Fruit fly (Drosophila melanogaster): ENCODE measurements around the gene Tsp39D.
A peak's percentile ranks its signal among the peaks of the same experiment; 100 is the strongest.

Gene Tsp39D

dm6 chr2L:21313909-21314400 lies 30.5 kb upstream of the Tsp39D start, which contains the start of gene CG46314 (continued):
- no peak for TF ChIP-seq CG9139 (GFP tag; optimal IDR thresholded peaks at IDR 0.05)
- TF ChIP-seq achi (GFP tag; optimal IDR thresholded peaks at IDR 0.05), result peak; percentile 51
- TF ChIP-seq acj6 (GFP tag; optimal IDR thresholded peaks at IDR 0.05), result peak; percentile 50
- peak; percentile 40 for TF ChIP-seq Hr4 (GFP tag; optimal IDR thresholded peaks at IDR 0.05)

DNA sequence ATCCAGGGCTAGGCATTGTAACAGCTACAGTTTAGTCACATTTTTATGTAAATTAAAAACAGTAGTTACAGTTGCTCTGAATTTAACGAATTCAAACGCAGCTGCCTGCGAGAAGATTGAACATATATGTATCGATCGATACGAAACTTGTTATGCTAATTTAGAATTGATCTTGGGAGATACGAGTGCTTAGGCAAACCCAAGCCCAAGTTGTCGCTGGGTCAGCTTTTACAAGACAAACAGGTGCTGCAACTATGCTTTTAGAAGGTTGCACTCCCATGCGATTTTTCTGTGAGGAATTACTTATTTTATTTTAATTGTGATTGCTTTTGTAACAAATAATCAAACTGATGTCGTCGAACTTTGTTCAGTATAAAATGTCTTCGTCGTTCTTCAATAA lies 27.7 kb upstream of the Tsp39D start:
- no peak for TF ChIP-seq acj6 (GFP tag; optimal IDR thresholded peaks at IDR 0.05)
- TF ChIP-seq CG6808 (GFP tag; optimal IDR thresholded peaks at IDR 0.05), result no peak
- no peak for TF ChIP-seq eg (GFP tag; IDR thresholded peaks at IDR 0.05)
- no peak for TF ChIP-seq CG10631 (GFP tag; optimal IDR thresholded peaks at IDR 0.05)
- no peak for TF ChIP-seq CG6792 (GFP tag; optimal IDR thresholded peaks at IDR 0.05)

- TF ChIP-seq CG32006 (GFP tag; optimal IDR thresholded peaks at IDR 0.05) (no peak), CG6808 (GFP tag; optimal IDR thresholded peaks at IDR 0.05) (no peak), topi (GFP tag; optimal IDR thresholded peaks at IDR 0.05) (no peak), Eip75B (GFP tag; optimal IDR thresholded peaks at IDR 0.05) (no peak), fd85E (GFP tag; optimal IDR thresholded peaks at IDR 0.05) (no peak)
Measured at dm6 chr2L:21322161-21322560, 22.2 kb upstream of the Tsp39D start.

dm6 chr2L:21324438-21324890 lies 19.9 kb upstream of the Tsp39D start:
- TF ChIP-seq svp (GFP tag) (peak; percentile 79), fkh (GFP tag; optimal IDR thresholded peaks at IDR 0.05) (peak; percentile 90), Sox102F (GFP tag; optimal IDR thresholded peaks at IDR 0.05) (no peak)

DNA sequence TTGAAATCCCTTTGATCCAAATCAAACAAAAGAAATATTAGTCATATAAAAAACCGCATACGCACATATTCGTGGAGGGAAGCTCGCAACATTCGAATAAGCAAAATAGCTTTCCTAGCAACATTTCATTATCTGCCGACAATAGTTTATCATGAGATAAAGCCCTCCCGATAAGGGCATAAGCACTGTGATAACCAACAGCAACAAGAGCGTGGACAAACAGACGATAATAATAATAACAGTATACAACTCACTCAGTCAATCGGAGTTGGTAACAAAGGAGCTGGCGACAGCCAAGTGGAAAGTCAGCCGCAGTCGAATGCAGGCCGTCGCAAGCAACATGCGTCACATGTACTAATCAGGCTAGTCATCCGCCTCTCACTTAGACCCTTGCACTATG lies 15.1 kb upstream of the Tsp39D start:
- TF ChIP-seq Eip78C (GFP tag) (peak; percentile 40), CG6854 (GFP tag; optimal IDR thresholded peaks at IDR 0.05) (no peak), Sox15 (GFP tag; optimal IDR thresholded peaks at IDR 0.05) (no peak), CG8119 (GFP tag; IDR thresholded peaks at IDR 0.05) (no peak), CG10669 (GFP tag; optimal IDR thresholded peaks at IDR 0.05) (no peak), fkh (GFP tag; optimal IDR thresholded peaks at IDR 0.05) (peak; percentile 28), fd59A (GFP tag; optimal IDR thresholded peaks at IDR 0.05) (no peak), CG11902 (GFP tag; optimal IDR thresholded peaks at IDR 0.05) (no peak), Sox14 (GFP tag; optimal IDR thresholded peaks at IDR 0.05) (peak; percentile 18), Sox102F (GFP tag; optimal IDR thresholded peaks at IDR 0.05) (no peak), pdm3 (GFP tag; optimal IDR thresholded peaks at IDR 0.05) (no peak)

- TF ChIP-seq svp (GFP tag), result no peak
- no peak for TF ChIP-seq Lpt (GFP tag; optimal IDR thresholded peaks at IDR 0.05)
- no peak for TF ChIP-seq CG16779 (tag; optimal IDR thresholded peaks at IDR 0.05)
- no peak for TF ChIP-seq CG3919 (GFP tag; optimal IDR thresholded peaks at IDR 0.05)
- no peak for TF ChIP-seq Eip93F (GFP tag; optimal IDR thresholded peaks at IDR 0.05)
- no peak for TF ChIP-seq achi (GFP tag; optimal IDR thresholded peaks at IDR 0.05)
- TF ChIP-seq vri (GFP tag; optimal IDR thresholded peaks at IDR 0.05), result no peak
- no peak for TF ChIP-seq Ets21C (GFP tag; optimal IDR thresholded peaks at IDR 0.05)
- TF ChIP-seq CG11902 (GFP tag; optimal IDR thresholded peaks at IDR 0.05), result no peak
- no peak for TF ChIP-seq spab (GFP tag; optimal IDR thresholded peaks at IDR 0.05)
- TF ChIP-seq pdm3 (GFP tag; optimal IDR thresholded peaks at IDR 0.05), result no peak
- no peak for TF ChIP-seq Blimp-1 (GFP tag; optimal IDR thresholded peaks at IDR 0.05)
- no peak for TF ChIP-seq Met (GFP tag; optimal IDR thresholded peaks at IDR 0.05)
- TF ChIP-seq topi (GFP tag; optimal IDR thresholded peaks at IDR 0.05), result no peak
- TF ChIP-seq CG8319 (GFP tag; optimal IDR thresholded peaks at IDR 0.05), result no peak
Measured at dm6 chr2L:21330823-21331222, 13.6 kb upstream of the Tsp39D start.
